Fruit fly (Drosophila melanogaster): Measurements from ENCODE around the gene Socs16D.

The Socs16D gene

dm6 chrX:17829083-17829997 lies 2.0 kb upstream of the Socs16D start (continued):
- TF ChIP-seq CG16815 (GFP tag; optimal IDR thresholded peaks at IDR 0.05) (peak; percentile 53), CG31224 (GFP tag; IDR thresholded peaks at IDR 0.05) (no peak), gsb (GFP tag; IDR thresholded peaks at IDR 0.05) (no peak), fd96Cb (tag; optimal IDR thresholded peaks at IDR 0.05) (peak; percentile 80), kah (GFP tag; optimal IDR thresholded peaks at IDR 0.05) (peak; percentile 38), tgo (GFP tag; IDR thresholded peaks at IDR 0.05) (no peak), prd (optimal IDR thresholded peaks at IDR 0.05) (no peak), prd (GFP tag; IDR thresholded peaks at IDR 0.05) (peak; percentile 61; the same call in 2 of the 3 replicates), lmd (GFP tag; IDR thresholded peaks at IDR 0.05) (peak; percentile 22; the same call in 1 of the 2 replicates), row (GFP tag; IDR thresholded peaks at IDR 0.05) (no peak; the same call in 1 of the 3 replicates), CG2678 (tag; optimal IDR thresholded peaks at IDR 0.05) (peak; percentile 78), CG1602 (GFP tag; optimal IDR thresholded peaks at IDR 0.05) (peak; percentile 64), D (optimal IDR thresholded peaks at IDR 0.05) (no peak), D (GFP tag; optimal IDR thresholded peaks at IDR 0.05) (peak; percentile 79), dpn (GFP tag; optimal IDR thresholded peaks at IDR 0.05) (no peak), CG11456 (GFP tag; IDR thresholded peaks at IDR 0.05) (no peak), CG5953 (GFP tag; IDR thresholded peaks at IDR 0.05) (0 out of 2 replicates have a peak, but pooled peaks have one; percentile 6), dmrt11E (tag; optimal IDR thresholded peaks at IDR 0.05) (peak; percentile 87), lbe (GFP tag; optimal IDR thresholded peaks at IDR 0.05) (no peak), crol (GFP tag; IDR thresholded peaks at IDR 0.05) (no peak), CG11247 (GFP tag; IDR thresholded peaks at IDR 0.05) (no peak), slp2 (GFP tag; optimal IDR thresholded peaks at IDR 0.05) (peak; percentile 30), Med (GFP tag) (peak; percentile 35), CG17385 (GFP tag; optimal IDR thresholded peaks at IDR 0.05) (peak; percentile 60), CkIIα-i1 (GFP tag; IDR thresholded peaks at IDR 0.05) (no peak), Rx (GFP tag; IDR thresholded peaks at IDR 0.05) (no peak; the same call in 1 of the 2 replicates), Asciz (GFP tag; optimal IDR thresholded peaks at IDR 0.05) (peak; percentile 71), CG9609 (GFP tag; optimal IDR thresholded peaks at IDR 0.05) (peak; percentile 8), Awh (GFP tag; IDR thresholded peaks at IDR 0.05) (no peak), cg (GFP tag; optimal IDR thresholded peaks at IDR 0.05) (peak; percentile 78), trh (GFP tag; optimal IDR thresholded peaks at IDR 0.05) (no peak), ttk (GFP tag; IDR thresholded peaks at IDR 0.05) (0 out of 2 replicates have a peak, but pooled peaks have one; percentile 9), Dip2 (GFP tag; IDR thresholded peaks at IDR 0.05) (no peak), CG8765 (GFP tag; IDR thresholded peaks at IDR 0.05) (no peak; the same call in 1 of the 2 replicates), Scr (GFP tag; IDR thresholded peaks at IDR 0.05; ENCODE audit: partially characterized antibody) (no peak), BEAF-32 (GFP tag; optimal IDR thresholded peaks at IDR 0.05) (no peak), emc (GFP tag; optimal IDR thresholded peaks at IDR 0.05) (no peak), CG11093 (GFP tag; IDR thresholded peaks at IDR 0.05) (no peak), H15 (GFP tag; IDR thresholded peaks at IDR 0.05) (no peak), CG30020 (tag; optimal IDR thresholded peaks at IDR 0.05) (peak; percentile 26), Sox102F (GFP tag; optimal IDR thresholded peaks at IDR 0.05) (peak; percentile 68), hbn (GFP tag; IDR thresholded peaks at IDR 0.05; ENCODE audit: partially characterized antibody) (no peak), oc (tag; optimal IDR thresholded peaks at IDR 0.05) (peak; percentile 57), CG3065 (GFP tag; optimal IDR thresholded peaks at IDR 0.05) (no peak), CG1603 (tag; optimal IDR thresholded peaks at IDR 0.05) (peak; percentile 45), CG12299 (tag; optimal IDR thresholded peaks at IDR 0.05) (no peak), CG6683 (GFP tag; optimal IDR thresholded peaks at IDR 0.05) (no peak), CG13624 (GFP tag; optimal IDR thresholded peaks at IDR 0.05) (no peak), CG7745 (tag; optimal IDR thresholded peaks at IDR 0.05) (no peak), CG4282 (GFP tag; optimal IDR thresholded peaks at IDR 0.05) (no peak)
